Fruit fly (Drosophila melanogaster): ENCODE results near the gene CG42688.

The CG42688 gene

DNA sequence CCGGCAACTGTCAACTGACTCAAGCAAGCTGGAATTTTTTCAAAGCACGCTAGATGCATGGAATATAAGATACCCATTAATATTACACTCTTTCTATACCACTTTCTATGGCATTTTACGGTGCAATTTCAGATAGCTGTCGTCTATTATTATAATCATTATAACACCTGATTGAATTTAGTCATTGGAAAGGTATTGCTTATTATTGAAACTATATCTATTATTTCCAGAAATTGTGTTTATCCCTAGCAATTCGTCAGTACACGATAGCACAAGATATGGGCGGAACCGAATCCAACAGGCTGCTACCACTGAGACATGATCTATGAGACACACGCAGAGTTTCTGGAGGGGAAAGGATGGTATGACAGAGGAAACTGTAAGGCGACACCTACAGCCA is 36.9 kb upstream of the CG42688 start (continued):
- peak; percentile 26 for TF ChIP-seq CG30403 (GFP tag; optimal IDR thresholded peaks at IDR 0.05)
- TF ChIP-seq Eip74EF (GFP tag; optimal IDR thresholded peaks at IDR 0.05): no peak
- peak; percentile 15 for TF ChIP-seq stwl (tag; optimal IDR thresholded peaks at IDR 0.05)
- TF ChIP-seq ac (GFP tag; optimal IDR thresholded peaks at IDR 0.05): peak; percentile 93
- TF ChIP-seq CG2678 (tag; optimal IDR thresholded peaks at IDR 0.05): no peak
- TF ChIP-seq CG3065 (GFP tag; optimal IDR thresholded peaks at IDR 0.05): no peak
- TF ChIP-seq CG3726 (GFP tag; IDR thresholded peaks at IDR 0.05): no peak
- no peak for TF ChIP-seq D (optimal IDR thresholded peaks at IDR 0.05)
- no peak for TF ChIP-seq D (GFP tag; optimal IDR thresholded peaks at IDR 0.05)
- no peak for TF ChIP-seq CG14965 (GFP tag; optimal IDR thresholded peaks at IDR 0.05; ENCODE audit: borderline replicate concordance)
- no peak for TF ChIP-seq tup (GFP tag; optimal IDR thresholded peaks at IDR 0.05)
- TF ChIP-seq CG7987 (GFP tag; optimal IDR thresholded peaks at IDR 0.05): no peak
- no peak for TF ChIP-seq en (GFP tag; optimal IDR thresholded peaks at IDR 0.05)
- no peak for TF ChIP-seq pum (GFP tag; optimal IDR thresholded peaks at IDR 0.05)
- no peak for TF ChIP-seq seq (GFP tag; IDR thresholded peaks at IDR 0.05)
- TF ChIP-seq row (GFP tag; IDR thresholded peaks at IDR 0.05): peak; percentile 65
- no peak for TF ChIP-seq caup (GFP tag; optimal IDR thresholded peaks at IDR 0.05; ENCODE audit: severe bottlenecking)
- TF ChIP-seq CG12236 (GFP tag; optimal IDR thresholded peaks at IDR 0.05): peak; percentile 16
- TF ChIP-seq D19A (tag; optimal IDR thresholded peaks at IDR 0.05): peak; percentile 26
- TF ChIP-seq CG9797 (GFP tag; optimal IDR thresholded peaks at IDR 0.05): no peak
- no peak for TF ChIP-seq CG13296 (GFP tag; optimal IDR thresholded peaks at IDR 0.05)
- TF ChIP-seq CG7928 (GFP tag; optimal IDR thresholded peaks at IDR 0.05): no peak
- TF ChIP-seq Dref (GFP tag; IDR thresholded peaks at IDR 0.05): no peak
- no peak for TF ChIP-seq tio (GFP tag; optimal IDR thresholded peaks at IDR 0.05)
- no peak for TF ChIP-seq Doc2 (GFP tag; IDR thresholded peaks at IDR 0.05)
- no peak for TF ChIP-seq hkb (optimal IDR thresholded peaks at IDR 0.05)
- TF ChIP-seq hkb (GFP tag; IDR thresholded peaks at IDR 0.05): no peak
- no peak for TF ChIP-seq vnd (GFP tag; IDR thresholded peaks at IDR 0.05; ENCODE audit: partially characterized antibody)
- TF ChIP-seq CrebB (tag; optimal IDR thresholded peaks at IDR 0.05): no peak
- no peak for TF ChIP-seq gsb-n (tag; optimal IDR thresholded peaks at IDR 0.05)
- no peak for TF ChIP-seq Hr78 (GFP tag; optimal IDR thresholded peaks at IDR 0.05)
- no peak for TF ChIP-seq dysf (GFP tag; IDR thresholded peaks at IDR 0.05)
- TF ChIP-seq Asciz (GFP tag; optimal IDR thresholded peaks at IDR 0.05): no peak
- no peak for TF ChIP-seq CG13894 (tag; optimal IDR thresholded peaks at IDR 0.05)
- no peak for TF ChIP-seq NC2β (GFP tag; optimal IDR thresholded peaks at IDR 0.05)
- TF ChIP-seq CG16779 (GFP tag; IDR thresholded peaks at IDR 0.05): no peak
- TF ChIP-seq Dp (GFP tag; optimal IDR thresholded peaks at IDR 0.05): no peak
- TF ChIP-seq chinmo (GFP tag; IDR thresholded peaks at IDR 0.05; ENCODE audit: partially characterized antibody): no peak
- TF ChIP-seq bowl (GFP tag; IDR thresholded peaks at IDR 0.05): no peak
- no peak for TF ChIP-seq CG4854 (GFP tag; optimal IDR thresholded peaks at IDR 0.05)
- TF ChIP-seq tna (GFP tag; IDR thresholded peaks at IDR 0.05; ENCODE audit: partially characterized antibody): no peak
- no peak for TF ChIP-seq CG2202 (tag; optimal IDR thresholded peaks at IDR 0.05)
- TF ChIP-seq CG3995 (GFP tag; optimal IDR thresholded peaks at IDR 0.05): no peak
- no peak for TF ChIP-seq CG13424 (tag; optimal IDR thresholded peaks at IDR 0.05)
- no peak for TF ChIP-seq Aef1 (GFP tag; IDR thresholded peaks at IDR 0.05)
- TF ChIP-seq wdn (GFP tag; IDR thresholded peaks at IDR 0.05): no peak
- peak; percentile 34 for TF ChIP-seq CG10209 (GFP tag; optimal IDR thresholded peaks at IDR 0.05)
- TF ChIP-seq Meics (GFP tag; optimal IDR thresholded peaks at IDR 0.05): no peak
- TF ChIP-seq CG18262 (tag; optimal IDR thresholded peaks at IDR 0.05): peak; percentile 63
- peak; percentile 23; the same call in 1 of the 2 replicates for TF ChIP-seq CG10959 (GFP tag; IDR thresholded peaks at IDR 0.05)
- peak; percentile 59 for TF ChIP-seq CG10979 (tag; optimal IDR thresholded peaks at IDR 0.05)

All from whole organism, embryonic.